Fruit fly (Drosophila melanogaster) whole organism, embryonic: ENCODE data around the gene CG45081.

ENCODE experiments used
- CG2202 ChIP-seq: fragments of 200-800 bp; sonication (Bioruptor generic); optimal IDR thresholded peaks from 2 replicates; lab custom pipeline; 2018; ENCODE audit warnings: missing biosample characterization, mild to moderate bottlenecking, missing genetic modification characterization
- CG32767 ChIP-seq: fragments of 200-800 bp; sonication (Bioruptor generic); IDR thresholded peaks from 2 replicates; pipeline ENCODE4 v1.3.6; 2022; ENCODE audit warnings: missing biosample characterization, missing genetic modification characterization
- CG4328 ChIP-seq: fragments of 200-800 bp; sonication (Bioruptor generic); optimal IDR thresholded peaks from 3 replicates; lab custom pipeline; 2017; ENCODE audit warnings: missing biosample characterization, missing genetic modification reagents, missing genetic modification characterization
- crp ChIP-seq, 2 experiments: fragments of 200-800 bp; sonication (Bioruptor generic); optimal IDR thresholded peaks; 2 replicates in 1 of 2; 3 replicates in 1 of 2; lab custom pipeline; 2017; ENCODE audit warnings: missing biosample characterization in 2 of 2, missing genetic modification characterization in 2 of 2, mild to moderate bottlenecking in 1 of 2, moderate library complexity in 1 of 2
- tin ChIP-seq: fragments of 200-800 bp; sonication (Bioruptor generic); optimal IDR thresholded peaks from 3 replicates; lab custom pipeline; 2016; ENCODE audit warnings: missing biosample characterization, missing genetic modification characterization
- wek ChIP-seq: fragments of 200-800 bp; sonication (Bioruptor generic); optimal IDR thresholded peaks from 3 replicates; lab custom pipeline; 2018; ENCODE audit warnings: missing biosample characterization, mild to moderate bottlenecking, missing genetic modification characterization, moderate library complexity

DNA sequence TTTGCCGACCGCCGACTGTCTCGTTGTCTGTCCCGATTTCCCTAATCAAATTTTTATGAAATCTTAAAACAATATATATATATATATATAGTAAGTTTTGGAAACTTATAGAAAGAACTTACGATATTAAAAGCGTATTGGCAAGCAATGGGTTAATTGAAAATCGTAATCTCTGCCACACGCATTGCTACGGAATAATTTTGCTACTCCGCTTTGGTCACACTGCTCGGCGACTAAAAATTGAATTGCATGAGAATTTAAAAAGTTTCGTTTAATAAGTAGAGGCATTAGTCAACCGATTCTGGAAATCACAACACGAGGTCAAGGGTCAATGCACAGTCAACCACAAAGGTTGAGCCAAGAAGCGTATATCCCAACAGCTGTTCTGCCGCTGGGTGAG lies 4.6 kb upstream of the CG45081 start, which contains the start of gene Bet1:
- TF ChIP-seq CG32767 (GFP tag; lab: Robert Waterston, UW), result no peak
- TF ChIP-seq tin (GFP tag; lab: Kevin White, UChicago), result no peak
- no peak for TF ChIP-seq CG2202 (tag; lab: Kevin White, UChicago)
- no peak for TF ChIP-seq crp (GFP tag; optimal IDR thresholded peaks at IDR 0.05; lab: Kevin White, UChicago)
- TF ChIP-seq CG4328 (GFP tag; lab: Kevin White, UChicago), result no peak
- TF ChIP-seq wek, result no peak
